Worm (Caenorhabditis elegans) whole organism, L1 larva: Measurements from ENCODE around the gene F59B1.6.

Experiments
- C04F5.9 ChIP-seq: sonication (generic microtip); optimal IDR thresholded peaks from 2 replicates; lab custom pipeline; 2016; ENCODE audit warnings: missing genetic modification characterization, missing compliant biosample characterization
- C34B4.2 ChIP-seq: sonication (generic microtip); optimal IDR thresholded peaks from 2 replicates; lab custom pipeline; 2017; ENCODE audit warnings: mild to moderate bottlenecking, missing genetic modification characterization, missing compliant biosample characterization
- Y116A8C.19 ChIP-seq: sonication (generic microtip); optimal IDR thresholded peaks from 2 replicates; lab custom pipeline; 2016; ENCODE audit warnings: missing compliant biosample characterization, missing genetic modification characterization, borderline replicate concordance
- alr-1 ChIP-seq: fragments of 200-800 bp; sonication (Bioruptor generic); optimal IDR thresholded peaks from 2 replicates; lab custom pipeline; 2018; ENCODE audit warnings: borderline replicate concordance, mild to moderate bottlenecking, missing genetic modification characterization, missing compliant biosample characterization
- aly-2 ChIP-seq: fragments of 150-350 bp; optimal IDR thresholded peaks from 2 replicates; lab custom pipeline; 2014; ENCODE audit warnings: missing biosample characterization, missing genetic modification characterization
- blmp-1 ChIP-seq: fragments of 150-350 bp; optimal IDR thresholded peaks from 2 replicates; lab custom pipeline; 2014; ENCODE audit warnings: missing biosample characterization, missing genetic modification characterization
- ceh-63 ChIP-seq: fragments of 200-800 bp; sonication (Bioruptor generic); optimal IDR thresholded peaks from 2 replicates; lab custom pipeline; 2018; ENCODE audit warnings: mild to moderate bottlenecking, missing genetic modification characterization, missing compliant biosample characterization
- ceh-82 ChIP-seq, 3 experiments: fragments of 150-350 bp in 1 of 3; sonication (generic microtip) in 2 of 3; optimal IDR thresholded peaks; 2 replicates each; lab custom pipeline; 2014 to 2017; ENCODE audit warnings: missing biosample characterization in 3 of 3, missing genetic modification characterization in 3 of 3
- dpl-1 ChIP-seq, 3 experiments: fragments of 150-350 bp in 2 of 3; sonication (generic microtip) in 1 of 3; optimal IDR thresholded peaks; 2 replicates each; lab custom pipeline; 2014 to 2017; ENCODE audit warnings: missing biosample characterization in 3 of 3, missing genetic modification characterization in 3 of 3, missing genetic modification reagents in 3 of 3
- dsc-1 ChIP-seq: sonication (generic microtip); optimal IDR thresholded peaks from 2 replicates; lab custom pipeline; 2016; ENCODE audit warnings: mild to moderate bottlenecking, missing genetic modification characterization, missing compliant biosample characterization
- efl-1 ChIP-seq, 4 experiments: fragments of 150-350 bp; optimal IDR thresholded peaks in 3 of 4; peaks in 1 of 4; 1 replicate in 1 of 4; 2 replicates in 3 of 4; lab custom pipeline; 2014; ENCODE audit warnings: missing biosample characterization in 2 of 4, missing genetic modification characterization in 2 of 4, missing genetic modification reagents in 2 of 4
- egl-13 ChIP-seq: sonication (generic microtip); optimal IDR thresholded peaks from 2 replicates; lab custom pipeline; 2016; ENCODE audit warnings: missing genotype, missing genetic modification reagents, missing genetic modification characterization, missing compliant biosample characterization
- egl-27 ChIP-seq, 2 experiments: fragments of 150-350 bp in 1 of 2; sonication (generic microtip); optimal IDR thresholded peaks; 3 replicates each; lab custom pipeline; 2017 to 2018; ENCODE audit warnings: missing biosample characterization in 2 of 2, missing genetic modification characterization in 2 of 2, missing genetic modification reagents in 2 of 2
- elt-2 ChIP-seq: sonication (generic microtip); optimal IDR thresholded peaks from 2 replicates; lab custom pipeline; 2016; ENCODE audit warnings: missing genetic modification characterization, mild to moderate bottlenecking, inconsistent platforms, missing compliant biosample characterization, missing genetic modification reagents
- elt-3 ChIP-seq, 6 experiments: fragments of 150-350 bp in 1 of 6; sonication (generic microtip); optimal IDR thresholded peaks; 2 replicates each; lab custom pipeline; 2017 to 2018; ENCODE audit warnings: missing biosample characterization in 6 of 6, missing genetic modification characterization in 6 of 6, inconsistent platforms in 1 of 6
- ets-5 ChIP-seq: fragments of 200-800 bp; sonication (Bioruptor generic); IDR thresholded peaks from 2 replicates; pipeline ENCODE4 v1.3.6; 2022; ENCODE audit warnings: missing genetic modification characterization, missing compliant biosample characterization
- fkh-10 ChIP-seq: sonication (generic microtip); optimal IDR thresholded peaks from 2 replicates; lab custom pipeline; 2017; ENCODE audit warnings: missing biosample characterization, missing genetic modification reagents, missing genetic modification characterization
- fkh-4 ChIP-seq: sonication (generic microtip); optimal IDR thresholded peaks from 2 replicates; lab custom pipeline; 2016; ENCODE audit warnings: missing compliant biosample characterization, missing genetic modification characterization, borderline replicate concordance
- fkh-8 ChIP-seq: sonication (generic microtip); optimal IDR thresholded peaks from 2 replicates; lab custom pipeline; 2016; ENCODE audit warnings: mild to moderate bottlenecking, missing genetic modification characterization, missing compliant biosample characterization
- grh-1 ChIP-seq: fragments of 200-800 bp; sonication (Bioruptor generic); IDR thresholded peaks from 2 replicates; pipeline ENCODE4 v1.3.6; 2022; ENCODE audit warnings: missing genetic modification reagents, missing genetic modification characterization, missing compliant biosample characterization
- hlh-17 ChIP-seq: fragments of 200-800 bp; sonication (Bioruptor generic); optimal IDR thresholded peaks from 2 replicates; lab custom pipeline; 2018; ENCODE audit warnings: missing genetic modification characterization, mild to moderate bottlenecking, missing compliant biosample characterization, moderate library complexity, borderline replicate concordance
- hlh-4 ChIP-seq: sonication (generic microtip); optimal IDR thresholded peaks from 2 replicates; lab custom pipeline; 2016; ENCODE audit warnings: mild to moderate bottlenecking, missing genetic modification characterization, missing compliant biosample characterization
- irx-1 ChIP-seq: sonication (generic microtip); optimal IDR thresholded peaks from 2 replicates; lab custom pipeline; 2016; ENCODE audit warnings: missing genetic modification characterization, missing compliant biosample characterization
- isw-1 ChIP-seq: fragments of 200-800 bp; sonication (Bioruptor generic); IDR thresholded peaks from 2 replicates; pipeline ENCODE4 v1.3.6; 2022; ENCODE audit warnings: missing genetic modification characterization, missing compliant biosample characterization
- lin-13 ChIP-seq: fragments of 150-350 bp; optimal IDR thresholded peaks from 2 replicates; lab custom pipeline; 2014; ENCODE audit warnings: missing biosample characterization, missing genetic modification reagents, missing genetic modification characterization
- lin-35 ChIP-seq, 2 experiments: fragments of 150-350 bp; optimal IDR thresholded peaks; 2 replicates each; lab custom pipeline; 2014; ENCODE audit warnings: missing biosample characterization in 2 of 2, missing genetic modification characterization in 2 of 2, missing genetic modification reagents in 2 of 2
- lsy-2 ChIP-seq, 2 experiments: fragments of 150-350 bp; optimal IDR thresholded peaks; 2 replicates each; lab custom pipeline; 2014; ENCODE audit warnings: missing biosample characterization in 2 of 2, missing genetic modification characterization in 2 of 2
- mab-9 ChIP-seq: fragments of 200-800 bp; sonication (Bioruptor generic); IDR thresholded peaks from 2 replicates; pipeline ENCODE4 v1.3.6; 2022; ENCODE audit warnings: missing genetic modification reagents, missing genetic modification characterization, missing compliant biosample characterization
- mef-2 ChIP-seq: fragments of 150-350 bp; optimal IDR thresholded peaks from 2 replicates; lab custom pipeline; 2014; ENCODE audit warnings: missing biosample characterization, missing genetic modification characterization
- nhr-11 ChIP-seq: fragments of 150-350 bp; optimal IDR thresholded peaks from 2 replicates; lab custom pipeline; 2014; ENCODE audit warnings: missing biosample characterization, missing genetic modification characterization
- nhr-20 ChIP-seq: sonication (generic microtip); optimal IDR thresholded peaks from 2 replicates; lab custom pipeline; 2016; ENCODE audit warnings: mild to moderate bottlenecking, missing genetic modification characterization, missing compliant biosample characterization
- nhr-237 ChIP-seq: fragments of 150-350 bp; optimal IDR thresholded peaks from 2 replicates; lab custom pipeline; 2014; ENCODE audit warnings: missing biosample characterization, missing genetic modification characterization
- nhr-28 ChIP-seq: fragments of 150-350 bp; optimal IDR thresholded peaks from 2 replicates; lab custom pipeline; 2014; ENCODE audit warnings: missing biosample characterization, missing genetic modification characterization
- nhr-71 ChIP-seq: sonication (generic microtip); optimal IDR thresholded peaks from 2 replicates; lab custom pipeline; 2016; ENCODE audit warnings: mild to moderate bottlenecking, missing genetic modification characterization, moderate library complexity, missing compliant biosample characterization
- nhr-77 ChIP-seq: fragments of 150-350 bp; optimal IDR thresholded peaks from 2 replicates; lab custom pipeline; 2014; ENCODE audit warnings: missing biosample characterization, missing genetic modification characterization
- nhr-90 ChIP-seq: sonication (generic microtip); optimal IDR thresholded peaks from 2 replicates; lab custom pipeline; 2016; ENCODE audit warnings: mild to moderate bottlenecking, missing genetic modification characterization, missing compliant biosample characterization; ENCODE audit not compliant: poor library complexity
- pag-3 ChIP-seq: sonication (generic microtip); optimal IDR thresholded peaks from 2 replicates; lab custom pipeline; 2017; ENCODE audit warnings: missing genetic modification characterization, mild to moderate bottlenecking, missing compliant biosample characterization, antibody characterized with exemption, borderline replicate concordance; ENCODE audit not compliant: insufficient read depth
- pax-3 ChIP-seq: fragments of 200-800 bp; sonication (Bioruptor generic); optimal IDR thresholded peaks from 2 replicates; lab custom pipeline; 2018; ENCODE audit warnings: mild to moderate bottlenecking, missing genetic modification characterization, moderate library complexity, missing compliant biosample characterization
- pqm-1 ChIP-seq: sonication (generic microtip); optimal IDR thresholded peaks from 3 replicates; lab custom pipeline; 2017; ENCODE audit warnings: missing biosample characterization, missing genetic modification characterization
- rnt-1 ChIP-seq: sonication (generic microtip); optimal IDR thresholded peaks from 2 replicates; lab custom pipeline; 2016; ENCODE audit warnings: mild to moderate bottlenecking, missing genetic modification characterization, moderate library complexity, missing compliant biosample characterization
- skn-1 ChIP-seq: fragments of 150-350 bp; optimal IDR thresholded peaks from 2 replicates; lab custom pipeline; 2014; ENCODE audit warnings: missing biosample characterization, missing genetic modification characterization
- snu-23 ChIP-seq: sonication (generic microtip); optimal IDR thresholded peaks from 2 replicates; lab custom pipeline; 2016; ENCODE audit warnings: missing genetic modification characterization, missing compliant biosample characterization
- swsn-7 ChIP-seq: sonication (generic microtip); optimal IDR thresholded peaks from 2 replicates; lab custom pipeline; 2016; ENCODE audit warnings: missing genetic modification characterization, missing compliant biosample characterization
- tbx-2 ChIP-seq: sonication (generic microtip); optimal IDR thresholded peaks from 2 replicates; lab custom pipeline; 2016; ENCODE audit warnings: missing genetic modification characterization, missing compliant biosample characterization
- tlp-1 ChIP-seq: fragments of 150-350 bp; optimal IDR thresholded peaks from 2 replicates; lab custom pipeline; 2014; ENCODE audit warnings: missing biosample characterization, missing genetic modification characterization
- unc-130 ChIP-seq: fragments of 150-350 bp; optimal IDR thresholded peaks from 2 replicates; lab custom pipeline; 2017; ENCODE audit warnings: missing biosample characterization, missing genetic modification characterization, inconsistent platforms
- unc-62 ChIP-seq: fragments of 150-350 bp; optimal IDR thresholded peaks from 2 replicates; lab custom pipeline; 2014; ENCODE audit warnings: missing biosample characterization, missing genetic modification reagents, missing genetic modification characterization
- unc-86 ChIP-seq: sonication (generic microtip); optimal IDR thresholded peaks from 2 replicates; lab custom pipeline; 2016; ENCODE audit warnings: missing genetic modification characterization, missing compliant biosample characterization
- vab-15 ChIP-seq: sonication (generic microtip); optimal IDR thresholded peaks from 2 replicates; lab custom pipeline; 2017; ENCODE audit warnings: missing genotype, mild to moderate bottlenecking, missing genetic modification characterization, missing compliant biosample characterization
- xbp-1 ChIP-seq: sonication (generic microtip); optimal IDR thresholded peaks from 2 replicates; lab custom pipeline; 2016; ENCODE audit warnings: missing genetic modification characterization, missing compliant biosample characterization
- zip-4 ChIP-seq: fragments of 200-800 bp; sonication (Bioruptor generic); optimal IDR thresholded peaks from 2 replicates; lab custom pipeline; 2018; ENCODE audit warnings: mild to moderate bottlenecking, missing genetic modification characterization, moderate library complexity, missing compliant biosample characterization
- ztf-4 ChIP-seq: fragments of 150-350 bp; optimal IDR thresholded peaks from 2 replicates; lab custom pipeline; 2014; ENCODE audit warnings: missing biosample characterization, missing genetic modification characterization

F59B1.6 gene

ce11 chrV:3579795-3580194 is 51.7 kb downstream of the F59B1.6 start:
- peak; percentile 27 for TF ChIP-seq skn-1 (tag; lab: Kevin White, UChicago)
- peak; percentile 67 for TF ChIP-seq nhr-20 (tag; lab: Kevin White, UChicago)
- no peak for TF ChIP-seq alr-1 (tag; lab: Kevin White, UChicago)
- peak; percentile 23 for TF ChIP-seq tbx-2 (tag; lab: Kevin White, UChicago)
- no peak for TF ChIP-seq blmp-1 (tag; lab: Kevin White, UChicago)
- no peak for TF ChIP-seq nhr-237 (tag; lab: Kevin White, UChicago)
- TF ChIP-seq fkh-10 (GFP tag; lab: Kevin White, UChicago): peak; percentile 12
- TF ChIP-seq nhr-11: no peak
- TF ChIP-seq nhr-71 (tag; lab: Kevin White, UChicago): peak; percentile 73
- TF ChIP-seq rnt-1 (tag; lab: Kevin White, UChicago): peak; percentile 55
- TF ChIP-seq unc-86: no peak
- TF ChIP-seq elt-2 (tag; lab: Kevin White, UChicago): no peak
- TF ChIP-seq irx-1 (tag; lab: Kevin White, UChicago): no peak
- TF ChIP-seq mab-9: no peak
- no peak for TF ChIP-seq ceh-63 (GFP tag; lab: Kevin White, UChicago)
- TF ChIP-seq egl-27 (tag; optimal IDR thresholded peaks at IDR 0.05; lab: Kevin White, UChicago): no peak
- no peak for TF ChIP-seq hlh-17
- TF ChIP-seq dsc-1: no peak
- peak; percentile 62 to 81 (median 65) for TF ChIP-seq dpl-1 (GFP tag; optimal IDR thresholded peaks at IDR 0.05; lab: Kevin White, UChicago)
- no peak for TF ChIP-seq Y116A8C.19 (tag; lab: Kevin White, UChicago)
- TF ChIP-seq zip-4 (GFP tag; lab: Kevin White, UChicago): no peak
- peak; percentile 25 for TF ChIP-seq nhr-77 (tag; lab: Kevin White, UChicago)
- TF ChIP-seq isw-1 (GFP tag; lab: Robert Waterston, UW): no peak
- peak; percentile 32 for TF ChIP-seq swsn-7
- TF ChIP-seq C34B4.2 (tag; lab: Kevin White, UChicago): no peak
- no peak for TF ChIP-seq lin-13 (GFP tag; lab: Kevin White, UChicago)
- no peak for TF ChIP-seq nhr-28 (tag; lab: Kevin White, UChicago)
- no peak for TF ChIP-seq ztf-4
- TF ChIP-seq tlp-1 (tag; lab: Kevin White, UChicago): no peak
- peak; percentile 46 to 68 for TF ChIP-seq efl-1 (optimal IDR thresholded peaks at IDR 0.05; lab: Kevin White, UChicago)
- TF ChIP-seq efl-1 (GFP tag; optimal IDR thresholded peaks at IDR 0.05 in 1 of 2; lab: Kevin White, UChicago): peak; percentile 82 to 96
- no peak for TF ChIP-seq C04F5.9
- no peak for TF ChIP-seq pqm-1
- peak; percentile 68 for TF ChIP-seq snu-23 (GFP tag; lab: Kevin White, UChicago)
- TF ChIP-seq vab-15 (tag; lab: Kevin White, UChicago): no peak
- no peak for TF ChIP-seq mef-2 (tag; lab: Kevin White, UChicago)
- TF ChIP-seq hlh-4 (tag; lab: Kevin White, UChicago): no peak
- peak; percentile 42 to 64 for TF ChIP-seq lsy-2 (tag; optimal IDR thresholded peaks at IDR 0.05; lab: Kevin White, UChicago)
- no peak for TF ChIP-seq ets-5 (GFP tag; lab: Robert Waterston, UW)
- no peak for TF ChIP-seq fkh-4
- TF ChIP-seq elt-3 (tag; optimal IDR thresholded peaks at IDR 0.05; lab: Kevin White, UChicago): peak in 2 of 6 experiments; percentile 1 to 14
- TF ChIP-seq pax-3 (tag; lab: Kevin White, UChicago): no peak
- TF ChIP-seq unc-62 (GFP tag; lab: Kevin White, UChicago): no peak
- no peak for TF ChIP-seq aly-2 (tag; lab: Kevin White, UChicago)
- peak; percentile 73 to 86 for TF ChIP-seq lin-35 (GFP tag; optimal IDR thresholded peaks at IDR 0.05; lab: Kevin White, UChicago)
- TF ChIP-seq nhr-90 (tag; lab: Kevin White, UChicago): no peak
- peak in 2 of 3 experiments; percentile 29 to 76 for TF ChIP-seq ceh-82 (tag; optimal IDR thresholded peaks at IDR 0.05; lab: Kevin White, UChicago)
- no peak for TF ChIP-seq grh-1 (GFP tag; lab: Robert Waterston, UW)
- TF ChIP-seq fkh-8 (tag; lab: Kevin White, UChicago): peak; percentile 15
- TF ChIP-seq xbp-1 (tag; lab: Kevin White, UChicago): peak; percentile 8
- TF ChIP-seq pag-3 (tag; lab: Kevin White, UChicago): no peak
- TF ChIP-seq egl-13 (tag; lab: Kevin White, UChicago): no peak
- TF ChIP-seq unc-130 (tag; lab: Kevin White, UChicago): peak; percentile 16
